Worm (Caenorhabditis elegans) whole organism, dauer: ENCODE measurements around the gene F36G3.1.

Source experiments
- unc-62 ChIP-seq: sonication (generic microtip); optimal IDR thresholded peaks from 2 replicates; lab custom pipeline; 2017; ENCODE audit warnings: missing biosample characterization, missing genetic modification reagents, missing genetic modification characterization

F36G3.1 gene

ce11 chrX:9789110-9789509 is at the start of gene F36G3.1:
F36G3.1 (minus strand) TSS chrX:9789210.
- TF ChIP-seq unc-62 (GFP tag; lab: Kevin White, UChicago), result no peak

- no peak for TF ChIP-seq unc-62 (GFP tag; lab: Kevin White, UChicago)
These were observed 49.1 kb upstream of the F36G3.1 start, which contains the start of gene ipla-2 for ce11 chrX:9837989-9838541. ipla-2 (minus strand) TSS chrX:9838039.

ce11 chrX:9832370-9832769 is 43.4 kb upstream of the F36G3.1 start:
- no peak for TF ChIP-seq unc-62 (GFP tag; lab: Kevin White, UChicago)

- TF ChIP-seq unc-62 (GFP tag; lab: Kevin White, UChicago), result no peak
These were observed 42.2 kb upstream of the F36G3.1 start, which contains the start of gene rrc-1 for ce11 chrX:9831215-9831614. rrc-1 (minus strand) TSS chrX:9831288.

ce11 chrX:9822606-9823264 is 33.7 kb upstream of the F36G3.1 start:
- no peak for TF ChIP-seq unc-62 (GFP tag; lab: Kevin White, UChicago)

- no peak for TF ChIP-seq unc-62 (GFP tag; lab: Kevin White, UChicago)
These were observed 33.2 kb upstream of the F36G3.1 start, which contains the start of gene dpy-22 for ce11 chrX:9822173-9822572. dpy-22 (minus strand) TSS chrX:9822273.

ce11 chrX:9814132-9814811 is 25.3 kb upstream of the F36G3.1 start:
- no peak for TF ChIP-seq unc-62 (GFP tag; lab: Kevin White, UChicago)

- no peak for TF ChIP-seq unc-62 (GFP tag; lab: Kevin White, UChicago)
These were observed 18.5 kb upstream of the F36G3.1 start, which contains the start of gene lgc-47 for ce11 chrX:9807377-9808048. lgc-47 (minus strand) TSS chrX:9807662.

- no peak for TF ChIP-seq unc-62 (GFP tag; lab: Kevin White, UChicago)
These were observed 16.4 kb upstream of the F36G3.1 start for ce11 chrX:9805426-9805825.

- no peak for TF ChIP-seq unc-62 (GFP tag; lab: Kevin White, UChicago)
These were observed 15.7 kb upstream of the F36G3.1 start for ce11 chrX:9804735-9805134.

ce11 chrX:9803603-9804002 is 14.6 kb upstream of the F36G3.1 start:
- no peak for TF ChIP-seq unc-62 (GFP tag; lab: Kevin White, UChicago)

ce11 chrX:9798530-9798929 is 9.5 kb upstream of the F36G3.1 start, which contains the start of gene F36G3.3:
F36G3.3 (plus strand) TSS chrX:9798835.
- TF ChIP-seq unc-62 (GFP tag; lab: Kevin White, UChicago), result no peak

ce11 chrX:9796063-9796462 is 7.1 kb upstream of the F36G3.1 start:
- no peak for TF ChIP-seq unc-62 (GFP tag; lab: Kevin White, UChicago)

- no peak for TF ChIP-seq unc-62 (GFP tag; lab: Kevin White, UChicago)
These were observed 6.6 kb upstream of the F36G3.1 start for ce11 chrX:9795579-9795978.

- TF ChIP-seq unc-62 (GFP tag; lab: Kevin White, UChicago), result no peak
These were observed 5.2 kb upstream of the F36G3.1 start, which contains the start of gene F36G3.2 for ce11 chrX:9794173-9794572. F36G3.2 (minus strand) TSS chrX:9794273.

ce11 chrX:9785865-9786264 is 3.1 kb downstream of the F36G3.1 start:
- TF ChIP-seq unc-62 (GFP tag; lab: Kevin White, UChicago), result no peak
